Worm (Caenorhabditis elegans): ENCODE data around the gene T18D3.6.

ce11 chrX:12477341-12477740, 27.6 kb downstream of the T18D3.6 start, which contains the start of gene F45E6.1:
- TF ChIP-seq cog-1 (tag; optimal IDR thresholded peaks at IDR 0.05) (no peak), flt-1 (GFP tag; IDR thresholded peaks at IDR 0.05) (no peak), ztf-23 (GFP tag; IDR thresholded peaks at IDR 0.05) (no peak), klf-2 (GFP tag; conservative IDR thresholded peaks at IDR 0.05) (no peak), tab-1 (GFP tag; IDR thresholded peaks at IDR 0.05) (no peak)

Measured in whole organism, midembryonic.